Fruit fly (Drosophila melanogaster) whole organism, pupa: Measurements from ENCODE around the gene CG14014.

Experiments
- CG10348 ChIP-seq: fragments of 200-800 bp; sonication (Bioruptor generic); IDR thresholded peaks from 2 replicates; pipeline ENCODE4 v1.3.6; 2022; ENCODE audit warnings: missing biosample characterization, missing genetic modification characterization
- CG12605 ChIP-seq: fragments of 200-800 bp; sonication (Bioruptor generic); IDR thresholded peaks from 2 replicates; pipeline ENCODE4 v1.3.6; 2022; ENCODE audit warnings: missing biosample characterization, missing genetic modification characterization
- CG13204 ChIP-seq: fragments of 200-800 bp; sonication (Bioruptor generic); optimal IDR thresholded peaks from 2 replicates; lab custom pipeline; 2018; ENCODE audit warnings: missing biosample characterization, mild to moderate bottlenecking, missing genetic modification characterization, moderate library complexity
- CG14655 ChIP-seq: fragments of 200-800 bp; sonication (Bioruptor generic); optimal IDR thresholded peaks from 3 replicates; lab custom pipeline; 2017; ENCODE audit warnings: mild to moderate bottlenecking, missing biosample characterization, missing genetic modification reagents, missing genetic modification characterization
- CG15710 ChIP-seq: fragments of 200-800 bp; sonication (Bioruptor generic); optimal IDR thresholded peaks from 2 replicates; lab custom pipeline; 2018; ENCODE audit warnings: missing biosample characterization, mild to moderate bottlenecking, missing genetic modification characterization, moderate library complexity
- CG17806 ChIP-seq: fragments of 200-800 bp; sonication (Bioruptor generic); optimal IDR thresholded peaks from 2 replicates; lab custom pipeline; 2018; ENCODE audit warnings: missing biosample characterization, mild to moderate bottlenecking, missing genetic modification characterization, moderate library complexity
- CG32121 ChIP-seq: fragments of 200-800 bp; sonication (Bioruptor generic); IDR thresholded peaks from 2 replicates; pipeline ENCODE4 v1.3.6; 2022; ENCODE audit warnings: missing biosample characterization, missing genetic modification characterization
- CG34367 ChIP-seq: fragments of 200-800 bp; sonication (Bioruptor generic); optimal IDR thresholded peaks from 2 replicates; lab custom pipeline; 2018; ENCODE audit warnings: missing biosample characterization, mild to moderate bottlenecking, missing genetic modification characterization
- CG4496 ChIP-seq: fragments of 200-800 bp; sonication (Bioruptor generic); IDR thresholded peaks from 3 replicates; pipeline ENCODE4 v1.3.6; 2022; ENCODE audit warnings: missing biosample characterization, missing genetic modification characterization
- CG8159 ChIP-seq: fragments of 200-800 bp; sonication (Bioruptor generic); optimal IDR thresholded peaks from 3 replicates; lab custom pipeline; 2018; ENCODE audit warnings: missing biosample characterization, mild to moderate bottlenecking, missing genetic modification characterization, moderate library complexity
- CG8301 ChIP-seq: fragments of 200-800 bp; sonication (Bioruptor generic); optimal IDR thresholded peaks from 2 replicates; lab custom pipeline; 2018; ENCODE audit warnings: missing biosample characterization, mild to moderate bottlenecking, missing genetic modification characterization
- CG9948 ChIP-seq: fragments of 200-800 bp; sonication (Bioruptor generic); optimal IDR thresholded peaks from 2 replicates; lab custom pipeline; 2018; ENCODE audit warnings: missing biosample characterization, mild to moderate bottlenecking, missing genetic modification characterization, moderate library complexity
- D1 ChIP-seq: fragments of 200-800 bp; sonication (Bioruptor generic); optimal IDR thresholded peaks from 2 replicates; lab custom pipeline; 2018; ENCODE audit warnings: missing biosample characterization, mild to moderate bottlenecking, missing genetic modification characterization, moderate library complexity
- EcR ChIP-seq: fragments of 200-800 bp; sonication (Bioruptor generic); optimal IDR thresholded peaks from 3 replicates; lab custom pipeline; 2019; ENCODE audit warnings: missing biosample characterization, missing genetic modification characterization, mild to moderate bottlenecking, moderate library complexity, missing genetic modification reagents
- Ets98B ChIP-seq: fragments of 200-800 bp; sonication (Bioruptor generic); IDR thresholded peaks from 2 replicates; pipeline ENCODE4 v1.3.6; 2022; ENCODE audit warnings: missing biosample characterization, missing genetic modification characterization
- Pif1A ChIP-seq: fragments of 200-800 bp; sonication (Bioruptor generic); optimal IDR thresholded peaks from 3 replicates; lab custom pipeline; 2016; ENCODE audit warnings: missing biosample characterization, missing genetic modification characterization
- Pif1B ChIP-seq: fragments of 200-800 bp; sonication (Bioruptor generic); optimal IDR thresholded peaks from 3 replicates; lab custom pipeline; 2016; ENCODE audit warnings: missing biosample characterization, missing genetic modification characterization
- Snoo ChIP-seq: fragments of 200-800 bp; sonication (Bioruptor generic); optimal IDR thresholded peaks from 3 replicates; lab custom pipeline; 2017; ENCODE audit warnings: missing biosample characterization, mild to moderate bottlenecking, missing genetic modification characterization, inconsistent platforms
- fd96Ca ChIP-seq: fragments of 200-800 bp; sonication (Bioruptor generic); IDR thresholded peaks from 3 replicates; pipeline ENCODE4 v1.3.6; 2022; ENCODE audit warnings: missing biosample characterization, missing genetic modification characterization
- gl ChIP-seq: fragments of 200-800 bp; sonication (Bioruptor generic); optimal IDR thresholded peaks from 2 replicates; lab custom pipeline; 2018; ENCODE audit warnings: missing biosample characterization, mild to moderate bottlenecking, missing genetic modification characterization
- rn ChIP-seq: fragments of 200-800 bp; sonication (Bioruptor generic); IDR thresholded peaks from 2 replicates; pipeline ENCODE4 v1.3.6; 2022; ENCODE audit warnings: missing biosample characterization, missing genetic modification characterization

The CG14014 gene

DNA sequence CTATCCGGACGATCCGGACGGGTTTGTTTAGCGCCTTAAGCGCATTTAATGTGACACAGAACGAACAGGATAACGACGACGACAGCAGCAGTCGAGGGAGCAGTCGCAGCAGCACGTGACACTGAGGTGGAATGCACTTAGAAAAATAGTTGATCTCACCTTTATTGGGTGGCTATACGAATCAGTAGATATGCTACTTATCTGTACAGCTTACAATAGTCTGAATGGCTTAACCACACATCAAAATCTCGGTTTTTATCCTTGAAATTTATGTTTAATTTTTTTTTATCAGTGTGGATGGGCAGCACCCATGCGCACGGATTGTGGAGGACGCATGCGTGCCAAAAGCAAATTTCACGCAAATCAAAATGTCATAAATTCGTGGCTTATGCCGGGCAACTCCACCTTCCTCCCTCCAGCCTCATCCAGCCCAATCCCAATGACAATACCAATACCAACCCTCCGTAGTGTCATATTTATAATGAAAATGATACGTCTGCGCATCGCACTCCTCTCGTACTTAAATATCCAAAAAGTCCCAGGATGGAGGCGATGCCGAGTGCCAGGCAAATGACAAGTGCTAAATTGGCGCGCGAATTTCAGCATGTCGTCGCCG, 42.7 kb downstream of the CG14014 start:
- TF ChIP-seq CG17806 = peak; percentile 2
- TF ChIP-seq CG12605 (GFP tag; lab: Robert Waterston, UW) = no peak
- TF ChIP-seq rn = no peak
- no peak for TF ChIP-seq CG14655 (GFP tag; lab: Kevin White, UChicago)
- TF ChIP-seq CG32121 (GFP tag; lab: Robert Waterston, UW) = no peak
- no peak for TF ChIP-seq CG13204
- peak; percentile 8 for TF ChIP-seq CG9948 (tag; lab: Kevin White, UChicago)
- peak; percentile 29; the same call in 1 of the 3 replicates for TF ChIP-seq fd96Ca (GFP tag; lab: Robert Waterston, UW)
- TF ChIP-seq Ets98B (GFP tag; lab: Robert Waterston, UW) = no peak
- no peak for TF ChIP-seq EcR (GFP tag; lab: Kevin White, UChicago)
- peak; percentile 54 for TF ChIP-seq Pif1A (GFP tag; lab: Kevin White, UChicago)
- no peak for TF ChIP-seq D1 (tag; lab: Kevin White, UChicago)
- TF ChIP-seq gl (tag; lab: Kevin White, UChicago) = no peak
- no peak for TF ChIP-seq CG4496 (GFP tag; lab: Robert Waterston, UW)
- peak; percentile 36 for TF ChIP-seq CG8159 (tag; lab: Kevin White, UChicago)
- TF ChIP-seq Snoo (tag; lab: Kevin White, UChicago) = peak; percentile 3
- peak; percentile 5 for TF ChIP-seq CG34367 (tag; lab: Kevin White, UChicago)
- TF ChIP-seq CG8301 = no peak

- peak; percentile 1 for TF ChIP-seq CG17806
- peak; percentile 27 for TF ChIP-seq CG15710 (tag; lab: Kevin White, UChicago)
- TF ChIP-seq CG34367 (tag; lab: Kevin White, UChicago) = no peak
- TF ChIP-seq CG9948 (tag; lab: Kevin White, UChicago) = peak; percentile 10
- peak; percentile 56 for TF ChIP-seq CG8159 (tag; lab: Kevin White, UChicago)
- TF ChIP-seq CG32121 (GFP tag; lab: Robert Waterston, UW) = no peak
Observed at dm6 chr2L:5507082-5507481, 43.6 kb downstream of the CG14014 start.

dm6 chr2L:5505130-5505529, 45.5 kb downstream of the CG14014 start:
- peak; percentile 12 for TF ChIP-seq Pif1A (GFP tag; lab: Kevin White, UChicago)
- TF ChIP-seq Snoo (tag; lab: Kevin White, UChicago) = no peak
- peak; percentile 36 for TF ChIP-seq CG15710 (tag; lab: Kevin White, UChicago)

- TF ChIP-seq CG34367 (tag; lab: Kevin White, UChicago) (no peak), Snoo (tag; lab: Kevin White, UChicago) (no peak), CG8301 (no peak), CG10348 (no peak), CG9948 (tag; lab: Kevin White, UChicago) (no peak), CG14655 (GFP tag; lab: Kevin White, UChicago) (no peak), CG13204 (no peak), CG12605 (GFP tag; lab: Robert Waterston, UW) (no peak), Ets98B (GFP tag; lab: Robert Waterston, UW) (no peak), D1 (tag; lab: Kevin White, UChicago) (no peak), Pif1B (no peak), fd96Ca (GFP tag; lab: Robert Waterston, UW) (no peak)
Observed at dm6 chr2L:5502868-5503267, 47.8 kb downstream of the CG14014 start.

- TF ChIP-seq Pif1B (peak; percentile 29), CG15710 (tag; lab: Kevin White, UChicago) (peak; percentile 68), D1 (tag; lab: Kevin White, UChicago) (no peak), CG17806 (peak; percentile 69), CG10348 (no peak), CG9948 (tag; lab: Kevin White, UChicago) (peak; percentile 75), CG13204 (peak; percentile 44), CG8301 (peak; percentile 56), Ets98B (GFP tag; lab: Robert Waterston, UW) (no peak), CG12605 (GFP tag; lab: Robert Waterston, UW) (no peak), CG8159 (tag; lab: Kevin White, UChicago) (peak; percentile 76), EcR (GFP tag; lab: Kevin White, UChicago) (no peak), rn (no peak), CG32121 (GFP tag; lab: Robert Waterston, UW) (no peak), CG34367 (tag; lab: Kevin White, UChicago) (peak; percentile 46), Snoo (tag; lab: Kevin White, UChicago) (peak; percentile 71), Pif1A (GFP tag; lab: Kevin White, UChicago) (peak; percentile 57), CG14655 (GFP tag; lab: Kevin White, UChicago) (peak; percentile 60), gl (tag; lab: Kevin White, UChicago) (no peak), fd96Ca (GFP tag; lab: Robert Waterston, UW) (no peak), CG4496 (GFP tag; lab: Robert Waterston, UW) (peak; percentile 25; the same call in 1 of the 3 replicates)
- TF ChIP-seq, all 21 proteins: peak for 12
Observed at dm6 chr2L:5501335-5501734, 49.3 kb downstream of the CG14014 start.
